Fruit fly (Drosophila melanogaster) whole organism, prepupa: ENCODE data around the gene yrt.

Experiments used
- Blimp-1 ChIP-seq: fragments of 200-800 bp; sonication (Bioruptor generic); optimal IDR thresholded peaks from 3 replicates; lab custom pipeline; 2017; ENCODE audit warnings: missing biosample characterization, missing genetic modification characterization, mild to moderate bottlenecking, moderate library complexity, missing genetic modification reagents
- CG11294 ChIP-seq: fragments of 200-800 bp; sonication (Bioruptor generic); IDR thresholded peaks from 2 replicates; pipeline ENCODE4 v1.3.6; 2022; ENCODE audit warnings: missing biosample characterization, missing genetic modification characterization
- CG11762 ChIP-seq: fragments of 200-800 bp; sonication (Bioruptor generic); optimal IDR thresholded peaks from 3 replicates; lab custom pipeline; 2016; ENCODE audit warnings: missing biosample characterization, missing genetic modification characterization; ENCODE audit not compliant: insufficient read depth
- CG11902 ChIP-seq: fragments of 200-800 bp; sonication (Bioruptor generic); optimal IDR thresholded peaks from 3 replicates; lab custom pipeline; 2016; ENCODE audit warnings: missing biosample characterization, missing genetic modification characterization
- CG15336 ChIP-seq: fragments of 200-800 bp; sonication (Bioruptor generic); IDR thresholded peaks from 2 replicates; pipeline ENCODE4 v1.3.6; 2022; ENCODE audit warnings: missing biosample characterization, missing genetic modification characterization
- CG16779 ChIP-seq: fragments of 200-800 bp; sonication (Bioruptor generic); optimal IDR thresholded peaks from 3 replicates; lab custom pipeline; 2017; ENCODE audit warnings: missing biosample characterization, mild to moderate bottlenecking, missing genetic modification characterization
- CG3032 ChIP-seq: fragments of 200-800 bp; optimal IDR thresholded peaks from 2 replicates; lab custom pipeline; 2019; ENCODE audit warnings: missing biosample characterization, mild to moderate bottlenecking, missing genetic modification characterization, moderate library complexity
- CG31627 ChIP-seq: fragments of 200-800 bp; sonication (Bioruptor generic); optimal IDR thresholded peaks from 3 replicates; lab custom pipeline; 2016; ENCODE audit warnings: missing biosample characterization, missing genetic modification characterization
- CG32006 ChIP-seq: fragments of 200-800 bp; sonication (Bioruptor generic); optimal IDR thresholded peaks from 3 replicates; lab custom pipeline; 2017; ENCODE audit warnings: missing biosample characterization, mild to moderate bottlenecking, missing genetic modification characterization
- CG34406 ChIP-seq: fragments of 200-800 bp; sonication (Bioruptor generic); optimal IDR thresholded peaks from 3 replicates; lab custom pipeline; 2016; ENCODE audit warnings: missing biosample characterization, missing genetic modification characterization
- CG6163 ChIP-seq: fragments of 200-800 bp; sonication (Bioruptor generic); IDR thresholded peaks from 3 replicates; pipeline ENCODE4 v1.3.6; 2022; ENCODE audit warnings: missing biosample characterization, missing genetic modification characterization
- CG6808 ChIP-seq: fragments of 200-800 bp; sonication (Bioruptor generic); optimal IDR thresholded peaks from 3 replicates; lab custom pipeline; 2017; ENCODE audit warnings: missing biosample characterization, missing genetic modification characterization, mild to moderate bottlenecking, moderate library complexity, missing genetic modification reagents
- CG6854 ChIP-seq: fragments of 200-800 bp; sonication (Bioruptor generic); optimal IDR thresholded peaks from 2 replicates; lab custom pipeline; 2017; ENCODE audit warnings: missing biosample characterization, mild to moderate bottlenecking, missing genetic modification characterization
- CG7368 ChIP-seq: fragments of 200-800 bp; sonication (Bioruptor generic); optimal IDR thresholded peaks from 3 replicates; lab custom pipeline; 2016; ENCODE audit warnings: missing biosample characterization, missing genetic modification characterization
- CG8119 ChIP-seq: fragments of 200-800 bp; sonication (Bioruptor generic); IDR thresholded peaks from 3 replicates; pipeline ENCODE4 v1.3.6; 2022; ENCODE audit warnings: missing biosample characterization, missing genetic modification characterization
- CG8319 ChIP-seq: fragments of 200-800 bp; sonication (Bioruptor generic); optimal IDR thresholded peaks from 3 replicates; lab custom pipeline; 2016; ENCODE audit warnings: missing biosample characterization, missing genetic modification characterization
- CG8632 ChIP-seq: fragments of 200-800 bp; sonication (Bioruptor generic); optimal IDR thresholded peaks from 3 replicates; lab custom pipeline; 2016; ENCODE audit warnings: missing biosample characterization, missing genetic modification characterization
- CG9139 ChIP-seq: fragments of 200-800 bp; sonication (Bioruptor generic); optimal IDR thresholded peaks from 3 replicates; lab custom pipeline; 2017; ENCODE audit warnings: missing biosample characterization, mild to moderate bottlenecking, missing genetic modification characterization
- Eip78C ChIP-seq: fragments of 200-800 bp; sonication (Bioruptor generic); peaks from one replicate; lab custom pipeline; 2016; ENCODE audit warnings: missing biosample characterization, missing genetic modification characterization
- Eip93F ChIP-seq: fragments of 200-800 bp; sonication (Bioruptor generic); optimal IDR thresholded peaks from 2 replicates; lab custom pipeline; 2016; ENCODE audit warnings: missing biosample characterization, mild to moderate bottlenecking, missing genetic modification characterization
- Ets96B ChIP-seq: fragments of 200-800 bp; optimal IDR thresholded peaks from 2 replicates; lab custom pipeline; 2019; ENCODE audit warnings: missing biosample characterization, mild to moderate bottlenecking, missing genetic modification characterization, moderate library complexity
- Gug ChIP-seq: fragments of 200-800 bp; sonication (Bioruptor generic); IDR thresholded peaks from 2 replicates; pipeline ENCODE4 v1.3.6; 2022; ENCODE audit warnings: missing biosample characterization, missing genetic modification characterization
- Hr38 ChIP-seq: sonication (Bioruptor generic); optimal IDR thresholded peaks from 2 replicates; lab custom pipeline; 2016; ENCODE audit warnings: missing biosample characterization, missing genetic modification characterization
- Hr39 ChIP-seq: fragments of 200-800 bp; sonication (Bioruptor generic); optimal IDR thresholded peaks from 2 replicates; lab custom pipeline; 2016; ENCODE audit warnings: missing biosample characterization, missing genetic modification characterization
- Hr4 ChIP-seq: fragments of 200-800 bp; sonication (Bioruptor generic); optimal IDR thresholded peaks from 3 replicates; lab custom pipeline; 2016; ENCODE audit warnings: missing biosample characterization, missing genetic modification characterization
- Lpt ChIP-seq: fragments of 200-800 bp; sonication (Bioruptor generic); optimal IDR thresholded peaks from 3 replicates; lab custom pipeline; 2016; ENCODE audit warnings: missing biosample characterization, missing genetic modification characterization
- OdsH ChIP-seq: fragments of 200-800 bp; sonication (Bioruptor generic); optimal IDR thresholded peaks from 3 replicates; lab custom pipeline; 2016; ENCODE audit warnings: missing biosample characterization, missing genetic modification characterization
- Sox102F ChIP-seq: fragments of 200-800 bp; sonication (Bioruptor generic); optimal IDR thresholded peaks from 2 replicates; lab custom pipeline; 2016; ENCODE audit warnings: missing biosample characterization, mild to moderate bottlenecking, missing genetic modification characterization
- Sox14 ChIP-seq: fragments of 200-800 bp; sonication (Bioruptor generic); optimal IDR thresholded peaks from 3 replicates; lab custom pipeline; 2016; ENCODE audit warnings: missing biosample characterization, missing genetic modification characterization
- Sox15 ChIP-seq: fragments of 200-800 bp; sonication (Bioruptor generic); optimal IDR thresholded peaks from 3 replicates; lab custom pipeline; 2016; ENCODE audit warnings: missing biosample characterization, missing genetic modification characterization
- acj6 ChIP-seq: fragments of 200-800 bp; sonication (Bioruptor generic); optimal IDR thresholded peaks from 3 replicates; lab custom pipeline; 2016; ENCODE audit warnings: missing biosample characterization, missing genetic modification characterization
- cyc ChIP-seq: fragments of 200-800 bp; sonication (Bioruptor generic); optimal IDR thresholded peaks from 3 replicates; lab custom pipeline; 2016; ENCODE audit warnings: missing biosample characterization, missing genetic modification characterization
- eg ChIP-seq: fragments of 200-800 bp; sonication (Bioruptor generic); IDR thresholded peaks from 3 replicates; pipeline ENCODE4 v1.3.6; 2022; ENCODE audit warnings: missing biosample characterization, missing genetic modification characterization
- fd59A ChIP-seq: fragments of 200-800 bp; sonication (Bioruptor generic); optimal IDR thresholded peaks from 2 replicates; lab custom pipeline; 2017; ENCODE audit warnings: missing biosample characterization, mild to moderate bottlenecking, missing genetic modification characterization, missing genetic modification reagents
- fd85E ChIP-seq: fragments of 200-800 bp; sonication (Bioruptor generic); optimal IDR thresholded peaks from 3 replicates; lab custom pipeline; 2016; ENCODE audit warnings: missing biosample characterization, missing genetic modification characterization
- fkh ChIP-seq: fragments of 200-800 bp; sonication (Bioruptor generic); optimal IDR thresholded peaks from 3 replicates; lab custom pipeline; 2017; ENCODE audit warnings: missing biosample characterization, mild to moderate bottlenecking, missing genetic modification characterization, moderate library complexity
- lz ChIP-seq: fragments of 200-800 bp; sonication (Bioruptor generic); optimal IDR thresholded peaks from 3 replicates; lab custom pipeline; 2016; ENCODE audit warnings: missing biosample characterization, missing genetic modification characterization
- ss ChIP-seq, 2 experiments: fragments of 200-800 bp; sonication (Bioruptor generic); optimal IDR thresholded peaks; 2 replicates in 1 of 2; 3 replicates in 1 of 2; lab custom pipeline; 2017 to 2018; ENCODE audit warnings: mild to moderate bottlenecking in 2 of 2, missing biosample characterization in 2 of 2, missing genetic modification characterization in 2 of 2, moderate library complexity in 1 of 2
- svp ChIP-seq: fragments of 200-800 bp; sonication (Bioruptor generic); peaks from one replicate; lab custom pipeline; 2016; ENCODE audit warnings: missing biosample characterization, missing genetic modification characterization
- vri ChIP-seq: fragments of 200-800 bp; sonication (Bioruptor generic); optimal IDR thresholded peaks from 3 replicates; lab custom pipeline; 2016; ENCODE audit warnings: missing biosample characterization, mild to moderate bottlenecking, missing genetic modification characterization

The yrt gene

dm6 chr3R:13448354-13448753, 13.6 kb upstream of the yrt start:
- peak; percentile 17 for TF ChIP-seq Hr4 (GFP tag; lab: Kevin White, UChicago)
- TF ChIP-seq CG8119 (GFP tag; lab: Robert Waterston, UW), result 0 out of 3 replicates have a peak, but pooled peaks have one; percentile 18
- TF ChIP-seq Eip78C (GFP tag; lab: Kevin White, UChicago), result peak; percentile 6
- TF ChIP-seq CG32006 (GFP tag; lab: Kevin White, UChicago), result peak; percentile 49
- TF ChIP-seq CG6808 (GFP tag; lab: Kevin White, UChicago), result no peak
- no peak for TF ChIP-seq CG8632 (GFP tag; lab: Kevin White, UChicago)
- no peak for TF ChIP-seq Hr39 (GFP tag; lab: Kevin White, UChicago)
- TF ChIP-seq CG15336 (GFP tag; lab: Robert Waterston, UW), result 0 out of 2 replicates have a peak, but pooled peaks have one; percentile 23

DNA sequence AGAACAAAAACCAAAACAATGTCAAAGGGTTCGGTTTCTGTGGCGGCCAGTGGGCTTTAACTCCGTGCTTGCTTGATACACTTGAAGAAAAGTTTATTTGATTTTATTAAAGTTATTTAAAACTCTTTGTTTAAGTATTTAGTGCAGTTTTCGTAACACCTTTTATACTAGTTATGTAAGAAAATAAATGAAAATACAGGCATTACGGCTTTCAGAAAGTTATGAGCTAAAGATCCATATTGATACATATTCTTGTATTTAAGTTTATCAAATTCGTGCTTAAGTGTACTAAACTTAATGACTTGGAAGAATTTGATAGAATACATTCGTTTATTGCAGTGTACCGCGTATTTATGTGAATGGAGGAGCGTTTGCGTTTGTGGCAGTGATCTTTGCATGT, 11.7 kb upstream of the yrt start:
- TF ChIP-seq svp (GFP tag; lab: Kevin White, UChicago), result peak; percentile 61
- TF ChIP-seq Hr4 (GFP tag; lab: Kevin White, UChicago), result no peak
- peak; percentile 14 for TF ChIP-seq CG32006 (GFP tag; lab: Kevin White, UChicago)
- TF ChIP-seq CG11902 (GFP tag; lab: Kevin White, UChicago), result no peak
- TF ChIP-seq Eip78C (GFP tag; lab: Kevin White, UChicago), result peak; percentile 68
- TF ChIP-seq, all 60 proteins: peak for 3

DNA sequence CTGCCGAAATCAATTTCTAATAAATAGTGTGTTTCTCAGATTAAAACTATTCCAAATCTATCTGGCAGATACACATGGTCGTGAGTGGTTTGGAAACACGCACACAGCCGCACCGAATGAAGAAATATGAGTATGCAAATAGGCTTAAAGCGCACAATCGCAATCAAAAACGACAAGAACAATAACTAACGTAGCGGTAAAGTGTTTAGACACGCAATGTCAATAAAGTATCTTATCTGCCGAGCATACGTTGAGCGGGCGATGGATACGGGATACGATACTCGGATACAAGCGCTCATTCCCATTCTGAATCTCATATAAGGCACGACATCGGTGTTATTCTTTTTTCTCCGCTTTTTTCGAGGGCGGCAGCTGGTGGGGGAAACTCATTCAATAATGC, 11.3 kb upstream of the yrt start:
- no peak for TF ChIP-seq Lpt (GFP tag; lab: Kevin White, UChicago)
- TF ChIP-seq fkh, result peak; percentile 89

dm6 chr3R:13441703-13442102, 6.9 kb upstream of the yrt start:
- TF ChIP-seq CG8319 (GFP tag; lab: Kevin White, UChicago), result no peak
- TF ChIP-seq fkh, result peak; percentile 74

DNA sequence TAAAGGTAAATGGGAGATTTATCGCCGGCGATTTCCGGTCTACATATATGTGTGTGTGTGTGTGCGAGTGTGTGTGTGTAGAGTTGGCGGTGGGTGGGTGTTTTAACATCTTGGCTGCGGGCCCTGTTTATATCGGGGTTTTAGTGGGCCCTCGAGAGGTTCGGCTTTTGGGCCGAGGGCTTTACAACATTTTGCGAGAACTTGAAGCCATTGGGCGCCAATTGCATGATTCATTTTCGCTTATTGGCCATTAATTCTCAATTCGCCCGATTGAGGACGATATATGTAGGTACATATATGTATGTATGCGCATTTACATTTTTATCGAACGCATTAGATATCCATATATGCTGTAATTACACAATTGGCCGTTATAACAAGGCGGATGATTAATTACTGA, 1.1 kb upstream of the yrt start:
- TF ChIP-seq Hr38 (GFP tag; lab: Kevin White, UChicago) (no peak), CG11762 (GFP tag; lab: Kevin White, UChicago) (no peak), CG3032 (tag; lab: Kevin White, UChicago) (no peak), Eip93F (no peak), fd85E (GFP tag; lab: Kevin White, UChicago) (no peak), acj6 (GFP tag; lab: Kevin White, UChicago) (no peak), Ets96B (tag; lab: Kevin White, UChicago) (no peak), Gug (GFP tag; lab: Robert Waterston, UW) (no peak), CG8119 (GFP tag; lab: Robert Waterston, UW) (no peak), CG31627 (GFP tag; lab: Kevin White, UChicago) (no peak), Sox15 (GFP tag; lab: Kevin White, UChicago) (no peak), lz (GFP tag; lab: Kevin White, UChicago) (no peak), CG6854 (no peak), Sox102F (GFP tag; lab: Kevin White, UChicago) (no peak), CG34406 (no peak), vri (no peak), Sox14 (GFP tag; lab: Kevin White, UChicago) (no peak), Blimp-1 (GFP tag; lab: Kevin White, UChicago) (no peak), ss (GFP tag; optimal IDR thresholded peaks at IDR 0.05; lab: Kevin White, UChicago) (no peak)

DNA sequence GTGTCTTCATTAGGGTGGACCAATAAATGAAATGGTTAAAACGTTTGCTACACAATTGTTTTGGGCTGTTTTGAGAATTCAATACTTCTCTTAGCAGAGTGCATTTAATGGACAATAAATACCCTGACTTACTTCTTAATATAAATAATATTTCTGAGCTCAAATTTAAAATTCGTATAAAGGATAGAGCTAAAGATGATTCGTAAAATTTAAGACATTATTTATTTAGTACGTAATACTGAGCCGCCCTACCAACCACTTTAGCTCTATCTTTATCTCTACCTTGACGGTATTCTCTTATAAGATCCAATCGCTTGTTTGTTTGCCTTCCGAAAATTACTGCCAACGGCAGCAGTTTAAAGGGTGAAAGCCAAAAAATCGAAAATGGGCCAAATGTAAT, 1.2 kb downstream of the yrt start:
- TF ChIP-seq vri (peak; percentile 56), OdsH (peak; percentile 91), Sox15 (GFP tag; lab: Kevin White, UChicago) (peak; percentile 69), CG6808 (GFP tag; lab: Kevin White, UChicago) (peak; percentile 74), CG15336 (GFP tag; lab: Robert Waterston, UW) (peak; percentile 93), Hr38 (GFP tag; lab: Kevin White, UChicago) (no peak), CG9139 (peak; percentile 74), Sox14 (GFP tag; lab: Kevin White, UChicago) (peak; percentile 85), CG11294 (peak; percentile 57), CG16779 (tag; lab: Kevin White, UChicago) (peak; percentile 72), CG34406 (peak; percentile 89), fd59A (GFP tag; lab: Kevin White, UChicago) (peak; percentile 81), cyc (peak; percentile 40), lz (GFP tag; lab: Kevin White, UChicago) (peak; percentile 65), Sox102F (GFP tag; lab: Kevin White, UChicago) (peak; percentile 79), CG7368 (GFP tag; lab: Kevin White, UChicago) (peak; percentile 80), Lpt (GFP tag; lab: Kevin White, UChicago) (peak; percentile 42), eg (peak; percentile 69), CG6163 (GFP tag; lab: Robert Waterston, UW) (peak; percentile 76; the same call in 2 of the 3 replicates), CG8319 (GFP tag; lab: Kevin White, UChicago) (peak; percentile 80), fkh (peak; percentile 14)
